Fruit fly (Drosophila melanogaster): ENCODE results near the gene Sil1.

DNA sequence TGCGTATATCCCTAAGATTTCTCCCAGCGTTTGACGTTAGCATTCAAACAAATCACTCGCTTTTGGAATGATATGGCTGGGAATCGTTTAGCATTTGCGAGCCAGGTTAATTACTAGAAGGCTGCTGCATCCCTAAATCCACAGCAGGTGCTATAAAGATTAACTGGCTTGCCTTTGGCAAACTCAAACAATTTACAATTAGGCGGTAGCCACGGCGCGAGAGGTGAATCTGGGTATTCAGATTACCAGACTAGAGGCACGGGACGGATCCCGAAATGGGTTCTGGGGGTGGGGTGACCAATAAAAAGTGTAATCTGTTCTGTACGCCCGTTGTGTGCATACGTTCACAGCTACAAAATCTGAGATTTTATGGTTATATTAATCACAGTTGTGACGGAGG, 45.8 kb upstream of the Sil1 start, which contains the start of gene CG11892:
- TF ChIP-seq CG8301 (tag; optimal IDR thresholded peaks at IDR 0.05), result no peak
- no peak for TF ChIP-seq CG32121 (GFP tag; IDR thresholded peaks at IDR 0.05)
- no peak for TF ChIP-seq Ets98B (GFP tag; IDR thresholded peaks at IDR 0.05)
- no peak for TF ChIP-seq CG4496 (GFP tag; IDR thresholded peaks at IDR 0.05)
